Worm (Caenorhabditis elegans): ENCODE data around the gene aff-1.

The aff-1 gene

DNA sequence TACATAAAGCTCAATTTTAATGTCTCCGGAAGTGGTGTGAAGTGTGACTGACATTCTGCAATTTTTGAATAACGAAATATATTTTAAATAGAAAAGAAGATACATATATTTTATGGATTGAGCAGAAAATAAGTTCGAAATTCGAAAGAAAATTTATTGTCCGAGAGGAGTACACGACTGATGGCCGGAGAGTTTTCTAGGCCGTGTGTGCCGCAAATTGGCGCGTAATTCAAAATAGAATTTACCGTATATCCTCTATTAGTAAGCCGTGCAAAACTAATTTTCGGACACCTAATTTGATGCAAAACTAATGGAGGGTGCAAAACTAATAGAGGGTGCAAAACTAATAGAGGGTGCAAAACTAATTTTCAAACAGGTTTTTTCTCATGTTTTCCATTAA lies 49.8 kb upstream of the aff-1 start, which contains the start of gene cyn-10 (continued):
- no peak for TF ChIP-seq T07F8.4 (tag; optimal IDR thresholded peaks at IDR 0.05)
- no peak for TF ChIP-seq C06A6.2 (GFP tag; conservative IDR thresholded peaks at IDR 0.05)
- peak; percentile 68 for TF ChIP-seq dpl-1 (GFP tag; optimal IDR thresholded peaks at IDR 0.05)
- peak; percentile 51; the same call in 1 of the 2 replicates for TF ChIP-seq attf-3 (GFP tag; conservative IDR thresholded peaks at IDR 0.05)
- TF ChIP-seq hmg-1.2 (GFP tag; IDR thresholded peaks at IDR 0.05): no peak
- peak; percentile 38 for TF ChIP-seq lsl-1 (GFP tag; optimal IDR thresholded peaks at IDR 0.05)
- TF ChIP-seq attf-6 (GFP tag; IDR thresholded peaks at IDR 0.05): no peak
- no peak for TF ChIP-seq hrde-1 (tag; optimal IDR thresholded peaks at IDR 0.05; ENCODE audit: borderline replicate concordance)
- no peak for TF ChIP-seq lin-26 (GFP tag; IDR thresholded peaks at IDR 0.05)
- no peak for TF ChIP-seq gei-17 (GFP tag; optimal IDR thresholded peaks at IDR 0.05)
- 0 out of 2 replicates have a peak, but pooled peaks have one; percentile 36 for TF ChIP-seq bed-1 (GFP tag; IDR thresholded peaks at IDR 0.05)
- TF ChIP-seq F33H1.4 (GFP tag; IDR thresholded peaks at IDR 0.05): peak; percentile 58
- no peak for TF ChIP-seq tbp1 (GFP tag; optimal IDR thresholded peaks at IDR 0.05)
- TF ChIP-seq rcor-1 (GFP tag; IDR thresholded peaks at IDR 0.05): peak; percentile 72
- TF ChIP-seq mes-4 (tag; optimal IDR thresholded peaks at IDR 0.05): no peak
- TF ChIP-seq cebp-2 (GFP tag; IDR thresholded peaks at IDR 0.05): 0 out of 2 replicates have a peak, but pooled peaks have one; percentile 21
- no peak for TF ChIP-seq dpff-1 (tag; optimal IDR thresholded peaks at IDR 0.05)
- TF ChIP-seq madf-6 (GFP tag; IDR thresholded peaks at IDR 0.05): no peak
- TF ChIP-seq let-526 (GFP tag; IDR thresholded peaks at IDR 0.05): peak; percentile 86; the same call in 1 of the 2 replicates
- TF ChIP-seq F39B2.1 (GFP tag; IDR thresholded peaks at IDR 0.05): 0 out of 2 replicates have a peak, but pooled peaks have one; percentile 53
- TF ChIP-seq him-1 (tag; optimal IDR thresholded peaks at IDR 0.05): peak; percentile 73
- TF ChIP-seq lag-1 (GFP tag; IDR thresholded peaks at IDR 0.05): 0 out of 2 replicates have a peak, but pooled peaks have one; percentile 51
- TF ChIP-seq Y95B8A.8 (GFP tag; IDR thresholded peaks at IDR 0.05): no peak
- peak; percentile 72; the same call in 1 of the 2 replicates for TF ChIP-seq pbrm-1 (GFP tag; IDR thresholded peaks at IDR 0.05)
- TF ChIP-seq B0019.2 (GFP tag; conservative IDR thresholded peaks at IDR 0.05): peak; percentile 68; the same call in 1 of the 2 replicates
- TF ChIP-seq hlh-26 (GFP tag; conservative IDR thresholded peaks at IDR 0.05): no peak
- no peak for TF ChIP-seq nhr-80 (tag; optimal IDR thresholded peaks at IDR 0.05)
- peak; percentile 54 for TF ChIP-seq hsf-1 (GFP tag; IDR thresholded peaks at IDR 0.05)
- peak in 2 of 3 experiments; percentile 42 to 94 for TF ChIP-seq lin-35 (GFP tag; optimal IDR thresholded peaks at IDR 0.05)
- TF ChIP-seq zim-3 (tag; optimal IDR thresholded peaks at IDR 0.05): no peak
- TF ChIP-seq ZK185.1 (tag; optimal IDR thresholded peaks at IDR 0.05; ENCODE audit: poor library complexity, severe bottlenecking): peak; percentile 92
- no peak for TF ChIP-seq F57C9.4 (tag; optimal IDR thresholded peaks at IDR 0.05)
- TF ChIP-seq tbx-9 (tag; optimal IDR thresholded peaks at IDR 0.05; ENCODE audit: borderline replicate concordance): no peak
- no peak for TF ChIP-seq ama-1 (optimal IDR thresholded peaks at IDR 0.05)
- TF ChIP-seq ama-1 (GFP tag; optimal IDR thresholded peaks at IDR 0.05): no peak
- no peak for TF ChIP-seq B0035.1 (tag; optimal IDR thresholded peaks at IDR 0.05)
- no peak for TF ChIP-seq F37B4.10 (GFP tag; IDR thresholded peaks at IDR 0.05)
- no peak for TF ChIP-seq B0261.1 (tag; optimal IDR thresholded peaks at IDR 0.05)
- TF ChIP-seq unc-130 (GFP tag; optimal IDR thresholded peaks at IDR 0.05): peak; percentile 84
- no peak for TF ChIP-seq attf-5 (GFP tag; optimal IDR thresholded peaks at IDR 0.05)
- no peak for TF ChIP-seq Y53F4B.3 (GFP tag; IDR thresholded peaks at IDR 0.05)
- no peak for TF ChIP-seq nhr-90 (tag; optimal IDR thresholded peaks at IDR 0.05)
- TF ChIP-seq F57A8.1 (GFP tag; optimal IDR thresholded peaks at IDR 0.05): no peak
- TF ChIP-seq hmg-20 (GFP tag; IDR thresholded peaks at IDR 0.05): peak; percentile 79; the same call in 1 of the 2 replicates
- TF ChIP-seq Y67H2A.10 (GFP tag; conservative IDR thresholded peaks at IDR 0.05): peak; percentile 55; the same call in 1 of the 2 replicates
- peak; percentile 60; the same call in 1 of the 2 replicates for TF ChIP-seq K11D2.4 (GFP tag; IDR thresholded peaks at IDR 0.05)
- TF ChIP-seq snpc-4 (GFP tag; optimal IDR thresholded peaks at IDR 0.05): no peak
- TF ChIP-seq snpc-4 (tag; optimal IDR thresholded peaks at IDR 0.05): peak in 1 of 4 experiments; percentile 4
- peak; percentile 39 for TF ChIP-seq xnd-1 (tag; optimal IDR thresholded peaks at IDR 0.05)
